Worm (Caenorhabditis elegans) whole organism, young adult: ENCODE measurements around the gene W01F3.2.

ENCODE experiments used
- lin-40 ChIP-seq: sonication (generic microtip); optimal IDR thresholded peaks from 2 replicates; lab custom pipeline; 2016; ENCODE audit warnings: missing genetic modification characterization, mild to moderate bottlenecking, missing compliant biosample characterization, missing genotype, missing genetic modification reagents
- pha-4 ChIP-seq: fragments of 150-350 bp; sonication (generic microtip); optimal IDR thresholded peaks from 2 replicates; lab custom pipeline; 2014; ENCODE audit warnings: missing biosample characterization, missing genetic modification reagents, missing genetic modification characterization

DNA sequence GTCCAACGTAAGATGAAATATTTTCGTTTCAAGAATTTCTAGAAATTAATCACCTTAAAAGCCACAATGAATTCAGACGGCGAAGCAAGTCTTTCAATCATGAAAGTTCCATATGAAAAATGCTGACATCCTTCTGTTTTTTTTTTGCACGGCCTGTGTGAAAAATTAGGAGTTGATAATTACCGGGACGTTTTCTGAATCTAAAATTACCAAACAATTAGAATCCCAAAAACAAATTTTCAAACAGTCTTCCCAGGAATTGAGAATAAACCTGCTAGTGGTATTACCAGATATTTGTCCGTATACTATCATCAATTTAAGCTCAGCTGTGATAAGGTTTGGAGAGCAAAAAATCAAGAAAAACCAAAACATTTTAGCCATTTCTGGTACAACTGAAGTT is 21.8 kb upstream of the W01F3.2 start, which contains the start of gene Y44A6B.3:
- no peak for TF ChIP-seq lin-40 (tag; lab: Kevin White, UChicago)
- no peak for TF ChIP-seq pha-4 (tag; lab: Kevin White, UChicago)
